Fruit fly (Drosophila melanogaster) whole organism, wandering third instar larva: ENCODE data around the gene htk.

Experiments used
- Abd-B ChIP-seq: fragments of >200 bp; optimal IDR thresholded peaks from 2 replicates; lab custom pipeline; 2017; ENCODE audit warnings: missing biosample characterization, missing genetic modification characterization
- CG32264 ChIP-seq: fragments of 200-800 bp; sonication (Bioruptor generic); optimal IDR thresholded peaks from 2 replicates; lab custom pipeline; 2016; ENCODE audit warnings: missing biosample characterization, missing genetic modification characterization
- CG9705 ChIP-seq: fragments of 200-800 bp; sonication (Bioruptor generic); optimal IDR thresholded peaks from 2 replicates; lab custom pipeline; 2018; ENCODE audit warnings: missing biosample characterization, mild to moderate bottlenecking, missing genetic modification characterization
- CrebA ChIP-seq: fragments of 200-800 bp; sonication (Bioruptor generic); optimal IDR thresholded peaks from 2 replicates; lab custom pipeline; 2016; ENCODE audit warnings: missing biosample characterization, mild to moderate bottlenecking, missing genetic modification characterization, borderline replicate concordance
- Dfd ChIP-seq: fragments of >200 bp; optimal IDR thresholded peaks from 2 replicates; lab custom pipeline; 2017; ENCODE audit warnings: missing biosample characterization, missing genetic modification characterization
- Dif ChIP-seq: fragments of 200-275, 200-300 bp; sonication (Bioruptor generic); optimal IDR thresholded peaks from 2 replicates; lab custom pipeline; 2018; ENCODE audit warnings: missing biosample characterization, missing genetic modification characterization; ENCODE audit not compliant: partially characterized antibody
- HLH106 ChIP-seq: fragments of 200-800 bp; optimal IDR thresholded peaks from 3 replicates; lab custom pipeline; 2019; ENCODE audit warnings: missing biosample characterization, mild to moderate bottlenecking, missing genetic modification characterization, moderate library complexity
- Hnf4 ChIP-seq: fragments of 200-800 bp; sonication (Bioruptor generic); optimal IDR thresholded peaks from 2 replicates; lab custom pipeline; 2016; ENCODE audit warnings: missing biosample characterization, mild to moderate bottlenecking, missing genetic modification characterization
- Hr83 ChIP-seq: fragments of 200-300 bp; sonication (Bioruptor generic); optimal IDR thresholded peaks from 2 replicates; lab custom pipeline; 2016; ENCODE audit warnings: missing biosample characterization, mild to moderate bottlenecking, missing genetic modification characterization, moderate library complexity; ENCODE audit not compliant: poor library complexity, severe bottlenecking
- Jra ChIP-seq: sonication (Bioruptor generic); optimal IDR thresholded peaks from 2 replicates; lab custom pipeline; 2016; ENCODE audit warnings: missing biosample characterization, missing genetic modification characterization
- N ChIP-seq: fragments of >200 bp; optimal IDR thresholded peaks from 2 replicates; lab custom pipeline; 2018; ENCODE audit warnings: missing biosample characterization, missing external identifiers, missing genetic modification characterization
- OdsH ChIP-seq: fragments of 200-800 bp; sonication (Bioruptor generic); optimal IDR thresholded peaks from 2 replicates; lab custom pipeline; 2016; ENCODE audit warnings: missing biosample characterization, mild to moderate bottlenecking, missing genetic modification characterization
- Rel ChIP-seq, 2 experiments: fragments of 200-800 bp; sonication (Bioruptor generic) in 1 of 2; optimal IDR thresholded peaks; 2 replicates in 1 of 2; 3 replicates in 1 of 2; lab custom pipeline; 2016 to 2019; ENCODE audit warnings: mild to moderate bottlenecking in 2 of 2, missing biosample characterization in 2 of 2, missing genetic modification characterization in 2 of 2, moderate library complexity in 1 of 2
- Vsx2 ChIP-seq: fragments of 200-300, 225-300 bp; sonication (Bioruptor generic); optimal IDR thresholded peaks from 2 replicates; lab custom pipeline; 2018; ENCODE audit warnings: missing biosample characterization, missing genetic modification characterization; ENCODE audit not compliant: partially characterized antibody
- dl ChIP-seq, 2 experiments: fragments of 175-275, 200-275 bp in 1 of 2; fragments of 200-275 bp in 1 of 2; sonication (Bioruptor generic); optimal IDR thresholded peaks; lab custom pipeline; 2018; ENCODE audit warnings: mild to moderate bottlenecking in 2 of 2, missing biosample characterization in 2 of 2, missing genetic modification characterization in 2 of 2, moderate library complexity in 2 of 2; ENCODE audit not compliant: partially characterized antibody in 2 of 2, insufficient read depth in 1 of 2
- dmrt93B ChIP-seq: fragments of 200-800 bp; sonication (Bioruptor generic); optimal IDR thresholded peaks from 2 replicates; lab custom pipeline; 2018; ENCODE audit warnings: missing biosample characterization, mild to moderate bottlenecking, missing genetic modification characterization
- dsf ChIP-seq: sonication (Bioruptor generic); optimal IDR thresholded peaks from 2 replicates; lab custom pipeline; 2016; ENCODE audit warnings: missing biosample characterization, missing genetic modification characterization, borderline replicate concordance
- ey ChIP-seq: fragments of 200-800 bp; sonication (Bioruptor generic); optimal IDR thresholded peaks from 2 replicates; lab custom pipeline; 2016; ENCODE audit warnings: missing biosample characterization, missing genetic modification characterization
- foxo ChIP-seq, 2 experiments: fragments of 200-800 bp; sonication (Bioruptor generic); optimal IDR thresholded peaks; 2 replicates in 1 of 2; 3 replicates in 1 of 2; lab custom pipeline; 2016 to 2017; ENCODE audit warnings: missing biosample characterization in 2 of 2, missing genetic modification characterization in 2 of 2
- h ChIP-seq: fragments of 200-800 bp; sonication (Bioruptor generic); optimal IDR thresholded peaks from 3 replicates; lab custom pipeline; 2016; ENCODE audit warnings: missing biosample characterization, mild to moderate bottlenecking, missing genetic modification characterization
- jim ChIP-seq: fragments of 175-275, 200-325 bp; sonication (Bioruptor generic); optimal IDR thresholded peaks from 2 replicates; lab custom pipeline; 2016; ENCODE audit warnings: missing biosample characterization, mild to moderate bottlenecking, missing genetic modification characterization
- pan ChIP-seq: fragments of >200 bp; optimal IDR thresholded peaks from 2 replicates; lab custom pipeline; 2017
- psq ChIP-seq: fragments of 200-800 bp; sonication (Bioruptor generic); optimal IDR thresholded peaks from 3 replicates; lab custom pipeline; 2017; ENCODE audit warnings: missing biosample characterization, mild to moderate bottlenecking, missing genetic modification characterization, moderate library complexity
- rgr ChIP-seq: fragments of 200-800 bp; sonication (Bioruptor generic); optimal IDR thresholded peaks from 3 replicates; lab custom pipeline; 2016; ENCODE audit warnings: missing biosample characterization, mild to moderate bottlenecking, missing genetic modification characterization
- sage ChIP-seq: fragments of 200-800 bp; sonication (Bioruptor generic); optimal IDR thresholded peaks from 2 replicates; lab custom pipeline; 2016; ENCODE audit warnings: missing biosample characterization, mild to moderate bottlenecking, missing genetic modification characterization
- usp ChIP-seq: fragments of >200 bp; optimal IDR thresholded peaks from 2 replicates; lab custom pipeline; 2017; ENCODE audit warnings: missing biosample characterization, missing genetic modification characterization
- woc ChIP-seq: sonication (Bioruptor generic); optimal IDR thresholded peaks from 2 replicates; lab custom pipeline; 2016; ENCODE audit warnings: missing biosample characterization, mild to moderate bottlenecking, missing genetic modification characterization

The htk gene

DNA sequence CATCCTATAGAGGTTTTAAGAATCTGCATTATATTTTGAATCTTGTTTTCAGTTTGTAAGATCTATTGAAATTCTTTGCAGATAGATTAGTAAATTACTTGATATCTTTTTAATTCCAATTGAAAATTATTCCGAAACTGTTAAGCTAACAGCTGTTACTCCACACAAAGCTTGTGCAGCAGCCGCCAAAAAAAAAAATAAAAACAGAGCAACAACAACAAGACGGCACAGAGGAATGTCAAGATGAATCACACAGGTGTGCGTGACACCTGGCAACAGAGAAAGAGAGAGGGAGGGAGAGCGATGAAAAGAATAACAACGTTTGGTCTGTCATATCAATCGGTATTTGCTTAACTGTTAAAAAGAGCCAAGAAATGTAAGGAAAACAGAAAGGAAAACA is 8.5 kb upstream of the htk start:
- TF ChIP-seq psq (GFP tag; lab: Kevin White, UChicago) (peak; percentile 13), sage (GFP tag; lab: Kevin White, UChicago) (no peak), dmrt93B (GFP tag; lab: Kevin White, UChicago) (no peak)

DNA sequence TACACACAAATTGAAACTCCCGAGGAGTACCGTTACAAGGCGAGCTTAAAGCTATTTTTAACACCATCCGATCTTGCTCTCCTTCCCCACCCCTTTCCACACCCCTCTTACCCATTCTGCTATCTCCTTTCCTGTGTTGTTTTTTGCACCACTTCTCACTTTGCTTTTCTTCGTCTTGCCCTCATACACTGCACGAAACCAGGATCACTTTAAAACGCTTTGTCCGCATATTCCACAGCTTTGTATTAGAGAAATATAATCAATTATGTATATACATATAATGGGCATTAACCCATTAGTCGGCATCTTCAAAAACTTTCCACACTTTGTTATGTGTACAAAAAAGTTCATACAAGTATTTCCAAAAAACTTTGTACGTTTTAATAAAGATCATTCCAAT is 8.0 kb upstream of the htk start:
- TF ChIP-seq CG9705 (GFP tag; lab: Kevin White, UChicago) (no peak), woc (GFP tag; lab: Kevin White, UChicago) (no peak), sage (GFP tag; lab: Kevin White, UChicago) (no peak), Dif (GFP tag; lab: Kevin White, UChicago) (no peak), Vsx2 (GFP tag; lab: Kevin White, UChicago) (no peak), dl (GFP tag; optimal IDR thresholded peaks at IDR 0.05; lab: Kevin White, UChicago; ENCODE audit: insufficient read depth in 1 of 2, partially characterized antibody in 2 of 2) (no peak), jim (no peak), Hr83 (GFP tag; lab: Kevin White, UChicago) (no peak), HLH106 (tag; lab: Kevin White, UChicago) (no peak), Dfd (no peak), Jra (GFP tag; lab: Kevin White, UChicago) (no peak), dmrt93B (GFP tag; lab: Kevin White, UChicago) (no peak), dsf (GFP tag; lab: Kevin White, UChicago) (no peak), OdsH (GFP tag; lab: Kevin White, UChicago) (no peak), h (GFP tag; lab: Kevin White, UChicago) (no peak), Abd-B (GFP tag; lab: Kevin White, UChicago) (no peak), Rel (GFP tag; optimal IDR thresholded peaks at IDR 0.05; lab: Kevin White, UChicago) (no peak), Rel (tag; optimal IDR thresholded peaks at IDR 0.05; lab: Kevin White, UChicago) (no peak)

DNA sequence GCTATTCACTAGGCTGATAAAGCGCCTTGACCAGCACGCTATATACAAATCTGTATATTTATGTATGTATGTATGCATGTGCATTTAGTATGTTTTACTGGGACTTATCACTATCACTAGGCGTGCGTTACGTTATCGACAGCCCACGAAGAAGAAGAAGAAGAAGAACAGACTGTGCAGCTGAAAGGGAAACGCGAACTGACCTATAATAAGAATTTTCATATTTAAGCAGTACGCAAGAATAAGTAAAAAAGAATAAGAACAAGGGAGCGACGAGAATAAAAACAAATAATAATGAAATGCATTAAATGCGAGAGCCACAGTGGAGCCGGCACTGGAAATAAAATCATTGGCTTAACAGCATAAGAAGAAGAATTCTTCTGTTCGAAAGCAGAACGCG is 7.1 kb upstream of the htk start:
- TF ChIP-seq CG32264 (no peak), dl (GFP tag; optimal IDR thresholded peaks at IDR 0.05; lab: Kevin White, UChicago; ENCODE audit: insufficient read depth in 1 of 2, partially characterized antibody in 2 of 2) (no peak), jim (no peak), dmrt93B (GFP tag; lab: Kevin White, UChicago) (no peak), foxo (GFP tag; optimal IDR thresholded peaks at IDR 0.05; lab: Kevin White, UChicago) (no peak), usp (no peak), Rel (GFP tag; optimal IDR thresholded peaks at IDR 0.05; lab: Kevin White, UChicago) (no peak), Rel (tag; optimal IDR thresholded peaks at IDR 0.05; lab: Kevin White, UChicago) (no peak), ey (GFP tag; lab: Kevin White, UChicago) (no peak)

DNA sequence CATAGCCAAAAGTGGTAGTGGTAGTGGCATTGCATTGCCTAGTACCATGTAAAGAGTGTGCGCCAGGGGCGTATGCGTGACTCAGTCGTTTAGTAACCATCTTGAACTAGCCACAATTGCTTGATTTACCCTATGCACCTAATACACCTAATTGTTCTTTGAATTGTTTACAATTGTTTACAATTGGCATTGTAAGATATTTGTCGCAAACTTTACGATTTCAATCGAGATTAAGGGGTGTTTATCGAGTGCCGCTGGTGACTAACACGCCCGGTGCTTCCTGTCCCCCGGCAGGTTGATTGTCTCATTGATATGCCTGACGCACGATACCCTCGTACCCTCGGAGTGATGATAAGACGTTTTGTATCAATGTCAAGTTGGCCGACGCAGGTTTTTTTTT is 6.4 kb upstream of the htk start:
- no peak for TF ChIP-seq Rel (GFP tag; optimal IDR thresholded peaks at IDR 0.05; lab: Kevin White, UChicago)
- TF ChIP-seq Rel (tag; optimal IDR thresholded peaks at IDR 0.05; lab: Kevin White, UChicago) = no peak
- no peak for TF ChIP-seq OdsH (GFP tag; lab: Kevin White, UChicago)
- no peak for TF ChIP-seq HLH106 (tag; lab: Kevin White, UChicago)
- TF ChIP-seq Jra (GFP tag; lab: Kevin White, UChicago) = no peak
- no peak for TF ChIP-seq CrebA (GFP tag; lab: Kevin White, UChicago)
- no peak for TF ChIP-seq Hnf4 (GFP tag; lab: Kevin White, UChicago)
- no peak for TF ChIP-seq pan (lab: Kevin White, UChicago)
- TF ChIP-seq dl (GFP tag; optimal IDR thresholded peaks at IDR 0.05; lab: Kevin White, UChicago; ENCODE audit: insufficient read depth in 1 of 2, partially characterized antibody in 2 of 2) = no peak

DNA sequence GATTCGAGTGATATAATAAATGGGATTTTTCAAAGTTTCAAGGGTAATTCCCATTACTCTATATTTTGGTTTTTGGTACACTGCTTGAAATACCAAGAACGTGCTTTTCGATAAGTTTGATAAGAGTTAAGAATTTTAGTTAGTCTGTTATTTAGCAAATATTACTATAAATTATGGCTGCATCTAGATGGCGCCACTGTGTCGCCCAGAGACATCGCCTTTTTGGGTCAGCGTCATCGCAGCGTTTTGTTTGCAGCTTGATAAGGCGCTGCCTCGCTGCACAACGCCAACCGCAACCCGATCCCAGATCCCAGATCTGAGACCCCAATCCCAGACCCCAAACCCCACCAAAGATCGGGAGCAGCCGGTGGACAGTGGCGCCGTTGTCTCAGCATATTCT is 5.0 kb upstream of the htk start:
- no peak for TF ChIP-seq N (GFP tag; lab: Kevin White, UChicago)
- TF ChIP-seq rgr = no peak
- no peak for TF ChIP-seq pan (lab: Kevin White, UChicago)
